Fruit fly (Drosophila melanogaster) Kc167 (cell line): ENCODE results near the gene snk.

Source experiments
- h ChIP-seq: fragments of >200 bp; optimal IDR thresholded peaks from 3 replicates; lab custom pipeline; 2018; ENCODE audit warnings: missing external identifiers
- insv ChIP-seq: fragments of >200 bp; optimal IDR thresholded peaks from 3 replicates; lab custom pipeline; 2018; ENCODE audit warnings: missing external identifiers
- ttk ChIP-seq: sonication (Bioruptor generic); optimal IDR thresholded peaks from 2 replicates; lab custom pipeline; 2017; ENCODE audit warnings: missing external identifiers

DNA sequence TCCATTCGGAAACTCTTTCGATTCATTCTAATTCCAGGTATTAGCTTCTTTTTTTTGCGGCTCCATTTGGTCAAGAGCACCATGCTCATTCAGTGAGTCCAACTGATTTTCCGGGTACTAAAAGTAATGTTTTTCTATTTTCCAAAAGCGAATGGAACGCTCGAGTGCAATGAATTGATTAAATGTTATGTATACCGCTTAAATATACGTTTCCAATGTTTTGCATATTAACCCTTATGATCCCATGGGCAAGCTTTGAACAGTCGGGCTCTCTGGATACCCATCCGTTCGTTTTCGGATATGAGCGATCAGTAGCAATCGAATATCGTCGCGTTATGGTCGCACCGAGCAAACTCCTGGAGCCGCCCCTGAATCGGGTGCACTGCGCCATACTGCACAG lies 4.9 kb upstream of the snk start, which contains the start of gene CG31157:
- TF ChIP-seq ttk (lab: Kevin White, UChicago) (no peak), h (no peak), insv (lab: Kevin White, UChicago) (no peak)
